Worm (Caenorhabditis elegans) whole organism, young adult: ENCODE data around the gene F59E12.9.

Experiments
- B0261.1 ChIP-seq: sonication (generic microtip); optimal IDR thresholded peaks from 2 replicates; lab custom pipeline; 2016; ENCODE audit warnings: mild to moderate bottlenecking, missing genetic modification characterization, moderate library complexity, missing compliant biosample characterization
- C06A6.2 ChIP-seq: fragments of 200-800 bp; sonication (Bioruptor generic); conservative IDR thresholded peaks from 2 replicates; pipeline ENCODE4 v1.3.6; 2022; ENCODE audit warnings: missing genetic modification characterization, missing compliant biosample characterization
- D2030.7 ChIP-seq: fragments of 200-800 bp; sonication (Bioruptor generic); IDR thresholded peaks from 2 replicates; pipeline ENCODE4 v1.3.6; 2022; ENCODE audit warnings: missing genetic modification reagents, missing genetic modification characterization, missing compliant biosample characterization
- F10E7.11 ChIP-seq: sonication (generic microtip); optimal IDR thresholded peaks from 2 replicates; lab custom pipeline; 2017; ENCODE audit warnings: mild to moderate bottlenecking, missing genetic modification characterization, moderate library complexity, missing compliant biosample characterization
- T07F8.4 ChIP-seq: sonication (generic microtip); optimal IDR thresholded peaks from 2 replicates; lab custom pipeline; 2016; ENCODE audit warnings: mild to moderate bottlenecking, missing genetic modification characterization, moderate library complexity, missing compliant biosample characterization
- T26A5.8 ChIP-seq: sonication (generic microtip); optimal IDR thresholded peaks from 2 replicates; lab custom pipeline; 2016; ENCODE audit warnings: missing genetic modification characterization, missing compliant biosample characterization
- ZK185.1 ChIP-seq: sonication (generic microtip); optimal IDR thresholded peaks from 2 replicates; lab custom pipeline; 2016; ENCODE audit warnings: mild to moderate bottlenecking, missing genetic modification characterization, missing compliant biosample characterization; ENCODE audit not compliant: poor library complexity, severe bottlenecking
- ama-1 ChIP-seq, 3 experiments: fragments of 150-350 bp in 1 of 3; sonication (generic microtip) in 2 of 3; optimal IDR thresholded peaks; 2 replicates each; lab custom pipeline; 2014 to 2018; ENCODE audit warnings: missing biosample characterization in 2 of 3, missing genetic modification characterization in 2 of 3, missing genetic modification reagents in 2 of 3
- aptf-3 ChIP-seq: fragments of 200-800 bp; sonication (Bioruptor generic); IDR thresholded peaks from 2 replicates; pipeline ENCODE4 v1.3.6; 2022; ENCODE audit warnings: missing genetic modification characterization, missing compliant biosample characterization
- bed-2 ChIP-seq: fragments of 200-800 bp; sonication (Bioruptor generic); IDR thresholded peaks from 2 replicates; pipeline ENCODE4 v1.3.6; 2022; ENCODE audit warnings: missing genetic modification reagents, missing genetic modification characterization, missing compliant biosample characterization
- ccch-3 ChIP-seq: fragments of 200-800 bp; sonication (Bioruptor generic); optimal IDR thresholded peaks from 2 replicates; lab custom pipeline; 2018; ENCODE audit warnings: mild to moderate bottlenecking, missing genetic modification characterization, missing compliant biosample characterization
- ceh-100 ChIP-seq: fragments of 200-800 bp; sonication (Bioruptor generic); IDR thresholded peaks from 2 replicates; pipeline ENCODE4 v1.3.6; 2022; ENCODE audit warnings: missing genetic modification reagents, missing genetic modification characterization, missing compliant biosample characterization
- ceh-27 ChIP-seq: fragments of 200-800 bp; sonication (Bioruptor generic); optimal IDR thresholded peaks from 2 replicates; lab custom pipeline; 2018; ENCODE audit warnings: mild to moderate bottlenecking, missing genetic modification characterization, moderate library complexity, missing compliant biosample characterization
- ceh-91 ChIP-seq: fragments of 200-800 bp; sonication (Bioruptor generic); IDR thresholded peaks from 2 replicates; pipeline ENCODE4 v1.3.6; 2022; ENCODE audit warnings: missing genetic modification reagents, missing genetic modification characterization, missing compliant biosample characterization
- dpff-1 ChIP-seq: sonication (generic microtip); optimal IDR thresholded peaks from 2 replicates; lab custom pipeline; 2017; ENCODE audit warnings: mild to moderate bottlenecking, missing genetic modification characterization, missing compliant biosample characterization
- fkh-3 ChIP-seq: sonication (generic microtip); optimal IDR thresholded peaks from 2 replicates; lab custom pipeline; 2016; ENCODE audit warnings: mild to moderate bottlenecking, missing genetic modification characterization, missing compliant biosample characterization
- hlh-12 ChIP-seq: sonication (generic microtip); optimal IDR thresholded peaks from 2 replicates; lab custom pipeline; 2016; ENCODE audit warnings: missing genetic modification characterization, missing compliant biosample characterization
- lag-1 ChIP-seq: fragments of 200-800 bp; sonication (Bioruptor generic); IDR thresholded peaks from 2 replicates; pipeline ENCODE4 v1.3.6; 2022; ENCODE audit warnings: missing genetic modification reagents, missing genetic modification characterization, missing compliant biosample characterization
- let-526 ChIP-seq: fragments of 200-800 bp; sonication (Bioruptor generic); IDR thresholded peaks from 2 replicates; pipeline ENCODE4 v1.3.6; 2022; ENCODE audit warnings: missing genetic modification reagents, missing genetic modification characterization, missing compliant biosample characterization
- lsy-27 ChIP-seq: sonication (generic microtip); optimal IDR thresholded peaks from 2 replicates; lab custom pipeline; 2017; ENCODE audit warnings: missing genetic modification characterization, mild to moderate bottlenecking, missing compliant biosample characterization, antibody characterized with exemption, missing genotype, borderline replicate concordance; ENCODE audit not compliant: insufficient read depth
- madf-3 ChIP-seq: fragments of 200-800 bp; sonication (Bioruptor generic); IDR thresholded peaks from 2 replicates; pipeline ENCODE4 v1.3.6; 2022; ENCODE audit warnings: missing genetic modification reagents, missing genetic modification characterization, missing compliant biosample characterization
- mxl-1 ChIP-seq: sonication (generic microtip); optimal IDR thresholded peaks from 2 replicates; lab custom pipeline; 2016; ENCODE audit warnings: missing genetic modification characterization, missing compliant biosample characterization
- nfya-1 ChIP-seq: sonication (generic microtip); optimal IDR thresholded peaks from 2 replicates; lab custom pipeline; 2017; ENCODE audit warnings: antibody characterized with exemption, missing compliant biosample characterization, missing genetic modification characterization, borderline replicate concordance; ENCODE audit not compliant: insufficient read depth
- nfya-2 ChIP-seq: fragments of 200-800 bp; sonication (Bioruptor generic); IDR thresholded peaks from 2 replicates; pipeline ENCODE4 v1.3.6; 2022; ENCODE audit warnings: missing genetic modification reagents, missing genetic modification characterization, missing compliant biosample characterization
- nhr-179 ChIP-seq: sonication (generic microtip); optimal IDR thresholded peaks from 2 replicates; lab custom pipeline; 2016; ENCODE audit warnings: mild to moderate bottlenecking, missing genetic modification characterization, missing compliant biosample characterization
- nhr-90 ChIP-seq: sonication (generic microtip); optimal IDR thresholded peaks from 2 replicates; lab custom pipeline; 2016; ENCODE audit warnings: missing genotype, mild to moderate bottlenecking, missing genetic modification characterization, missing compliant biosample characterization
- snpc-1.3 ChIP-seq: sonication (generic microtip); optimal IDR thresholded peaks from 2 replicates; lab custom pipeline; 2017; ENCODE audit warnings: missing genetic modification characterization, mild to moderate bottlenecking, missing compliant biosample characterization, antibody characterized with exemption, moderate library complexity, missing genotype, missing genetic modification reagents; ENCODE audit not compliant: insufficient read depth
- snpc-3.4 ChIP-seq: sonication (generic microtip); optimal IDR thresholded peaks from 2 replicates; lab custom pipeline; 2017; ENCODE audit warnings: missing genetic modification characterization, mild to moderate bottlenecking, missing compliant biosample characterization, antibody characterized with exemption, moderate library complexity, missing genotype, missing genetic modification reagents
- snpc-4 ChIP-seq, 5 experiments: fragments of 150-350 bp in 1 of 5; sonication (generic microtip) in 4 of 5; optimal IDR thresholded peaks; 2 replicates each; lab custom pipeline; 2014 to 2018; ENCODE audit warnings: missing genetic modification characterization in 5 of 5, missing biosample characterization in 3 of 5, antibody characterized with exemption in 2 of 5, mild to moderate bottlenecking in 2 of 5, missing compliant biosample characterization in 2 of 5, missing genotype in 2 of 5, moderate library complexity in 2 of 5, missing genetic modification reagents in 1 of 5
- zfh-2 ChIP-seq: fragments of 200-800 bp; sonication (Bioruptor generic); conservative IDR thresholded peaks from 2 replicates; pipeline ENCODE4 v1.3.6; 2022; ENCODE audit warnings: missing genetic modification reagents, missing genetic modification characterization, missing compliant biosample characterization
- zim-3 ChIP-seq: sonication (generic microtip); optimal IDR thresholded peaks from 2 replicates; lab custom pipeline; 2017; ENCODE audit warnings: mild to moderate bottlenecking, missing genetic modification characterization, moderate library complexity, missing compliant biosample characterization
- ztf-18 ChIP-seq: sonication (generic microtip); optimal IDR thresholded peaks from 2 replicates; lab custom pipeline; 2016; ENCODE audit warnings: missing genotype, mild to moderate bottlenecking, missing genetic modification characterization, missing compliant biosample characterization

The F59E12.9 gene

DNA sequence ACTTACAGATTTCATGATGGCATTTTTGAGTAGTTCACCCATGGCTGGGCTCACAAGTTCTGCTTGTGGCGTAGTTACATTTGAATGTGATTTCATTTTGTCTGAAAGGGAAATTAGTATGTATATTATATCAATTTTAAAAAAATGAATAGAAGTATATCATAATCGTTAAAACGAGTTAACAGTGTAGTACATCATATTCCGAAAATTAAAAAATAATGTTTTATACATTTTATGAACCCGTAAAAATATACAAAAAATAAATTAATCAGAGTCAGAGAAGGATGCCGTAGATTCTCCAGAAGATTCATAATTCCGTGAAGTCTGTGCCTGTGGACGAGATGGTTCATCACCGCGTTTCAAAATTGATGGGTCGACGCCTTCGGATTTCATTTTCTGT lies at the start of gene F59E12.9:
Gene F59E12.9, minus strand, starts transcription at position 101 of the 400 bp plus-strand sequence.
- TF ChIP-seq D2030.7 (GFP tag; lab: Robert Waterston, UW) (no peak), B0261.1 (tag; lab: Kevin White, UChicago) (no peak), dpff-1 (tag; lab: Kevin White, UChicago) (no peak), snpc-1.3 (tag; lab: Kevin White, UChicago) (no peak), snpc-4 (GFP tag; optimal IDR thresholded peaks at IDR 0.05; lab: Kevin White, UChicago) (no peak), snpc-4 (tag; optimal IDR thresholded peaks at IDR 0.05; lab: Kevin White, UChicago) (no peak), hlh-12 (tag; lab: Kevin White, UChicago) (no peak), T26A5.8 (no peak)

DNA sequence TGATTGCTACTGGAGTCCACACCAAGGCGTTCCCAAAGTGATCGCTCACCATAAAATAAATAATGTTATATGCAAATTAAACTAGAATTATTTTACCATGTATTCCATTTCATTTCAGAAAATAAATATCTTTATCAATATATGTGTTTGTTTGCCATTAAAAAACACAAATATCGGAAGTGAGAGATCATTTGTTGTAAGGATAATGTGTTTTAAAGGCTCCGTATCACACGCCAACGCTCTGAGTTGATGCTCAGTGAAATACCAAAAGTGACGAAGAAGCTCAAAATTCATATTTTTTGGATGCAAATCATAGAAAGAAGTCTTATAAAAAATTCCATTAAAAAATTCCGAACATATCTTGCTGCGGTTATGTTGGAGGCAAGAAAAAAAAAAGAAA lies 49.4 kb upstream of the F59E12.9 start:
- TF ChIP-seq snpc-3.4 (no peak), nhr-179 (tag; lab: Kevin White, UChicago) (no peak), nhr-90 (tag; lab: Kevin White, UChicago) (no peak), ceh-100 (GFP tag; lab: Robert Waterston, UW) (no peak), fkh-3 (no peak), D2030.7 (GFP tag; lab: Robert Waterston, UW) (no peak), mxl-1 (tag; lab: Kevin White, UChicago) (no peak), let-526 (GFP tag; lab: Robert Waterston, UW) (no peak), ccch-3 (GFP tag; lab: Kevin White, UChicago) (no peak), bed-2 (GFP tag; lab: Robert Waterston, UW) (no peak), B0261.1 (tag; lab: Kevin White, UChicago) (no peak), nfya-1 (tag; lab: Kevin White, UChicago) (no peak), ama-1 (optimal IDR thresholded peaks at IDR 0.05; lab: Kevin White, UChicago) (no peak), ama-1 (GFP tag; optimal IDR thresholded peaks at IDR 0.05; lab: Kevin White, UChicago) (no peak), ztf-18 (tag; lab: Kevin White, UChicago) (no peak), nfya-2 (GFP tag; lab: Robert Waterston, UW) (no peak), F10E7.11 (tag; lab: Kevin White, UChicago) (no peak), lsy-27 (tag; lab: Kevin White, UChicago) (no peak)

DNA sequence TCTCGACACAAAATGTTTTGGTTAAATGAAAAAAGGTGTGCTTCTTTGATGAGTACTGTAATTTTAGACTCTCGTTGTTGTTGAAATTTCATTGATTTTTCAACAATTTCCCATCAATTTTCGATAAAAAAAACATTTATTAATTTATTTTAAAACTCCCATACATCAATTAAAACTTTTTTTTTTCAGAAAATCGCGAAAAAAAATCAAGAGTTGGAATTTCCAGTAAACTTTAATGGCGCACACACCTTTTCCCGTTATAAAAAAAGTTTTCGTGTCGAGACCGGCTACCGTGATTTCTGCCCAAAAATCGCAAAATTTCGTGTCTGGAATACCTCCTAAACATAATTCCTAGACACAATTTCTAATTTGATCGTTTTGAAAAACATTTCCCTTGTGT lies 48.0 kb upstream of the F59E12.9 start, which contains the start of gene C25H3.14:
Gene C25H3.14, plus strand, starts transcription at position 301 of the 400 bp plus-strand sequence.
- TF ChIP-seq dpff-1 (tag; lab: Kevin White, UChicago) (no peak), lag-1 (GFP tag; lab: Robert Waterston, UW) (no peak), F10E7.11 (tag; lab: Kevin White, UChicago) (no peak), madf-3 (GFP tag; lab: Robert Waterston, UW) (no peak), ceh-91 (no peak), T07F8.4 (tag; lab: Kevin White, UChicago) (no peak), C06A6.2 (GFP tag; lab: Robert Waterston, UW) (no peak), zfh-2 (no peak), aptf-3 (GFP tag; lab: Robert Waterston, UW) (no peak), ZK185.1 (tag; lab: Kevin White, UChicago) (no peak), zim-3 (tag; lab: Kevin White, UChicago) (no peak), ceh-27 (GFP tag; lab: Kevin White, UChicago) (no peak), snpc-1.3 (tag; lab: Kevin White, UChicago) (no peak), B0261.1 (tag; lab: Kevin White, UChicago) (no peak), bed-2 (GFP tag; lab: Robert Waterston, UW) (no peak)
